Worm (Caenorhabditis elegans) whole organism, L4 larva: Measurements from ENCODE around the gene sel-7.

Source experiments
- fos-1 ChIP-seq: fragments of 150-350 bp; optimal IDR thresholded peaks from 2 replicates; lab custom pipeline; 2014; ENCODE audit warnings: missing biosample characterization, missing genetic modification characterization
- lim-7 ChIP-seq: fragments of 200-800 bp; sonication (Bioruptor generic); IDR thresholded peaks from 2 replicates; pipeline ENCODE4 v1.3.6; 2022; ENCODE audit warnings: missing genetic modification characterization, missing compliant biosample characterization
- nhr-237 ChIP-seq: sonication (generic microtip); optimal IDR thresholded peaks from 2 replicates; lab custom pipeline; 2017; ENCODE audit warnings: missing biosample characterization, missing genetic modification characterization
- saeg-2 ChIP-seq: fragments of 200-800 bp; sonication (Bioruptor generic); IDR thresholded peaks from 2 replicates; pipeline ENCODE4 v1.3.6; 2022; ENCODE audit warnings: missing genetic modification reagents, missing genetic modification characterization, missing compliant biosample characterization
- snpc-1.2 ChIP-seq: fragments of 200-800 bp; sonication (Bioruptor generic); IDR thresholded peaks from 2 replicates; pipeline ENCODE4 v1.3.6; 2022; ENCODE audit warnings: missing genetic modification reagents, missing genetic modification characterization, missing compliant biosample characterization
- snpc-4 ChIP-seq: fragments of 150-350 bp; optimal IDR thresholded peaks from 2 replicates; lab custom pipeline; 2014; ENCODE audit warnings: missing biosample characterization, missing genetic modification characterization

ce11 chrX:14335621-14336020 lies 4.7 kb downstream of the sel-7 start:
- TF ChIP-seq nhr-237 (tag; lab: Kevin White, UChicago) (no peak), snpc-4 (tag; lab: Kevin White, UChicago) (no peak), snpc-1.2 (no peak), saeg-2 (GFP tag; lab: Robert Waterston, UW) (no peak), lim-7 (GFP tag; lab: Robert Waterston, UW) (no peak), fos-1 (tag; lab: Kevin White, UChicago) (no peak)
